Fruit fly (Drosophila melanogaster) Kc167 (cell line): ENCODE results near the gene CG2924.

ENCODE experiments used
- Myc ChIP-seq: fragments of >200 bp; optimal IDR thresholded peaks from 2 replicates; lab custom pipeline; 2017; ENCODE audit warnings: missing external identifiers
- Sin3A ChIP-seq: fragments of >200 bp; optimal IDR thresholded peaks from 2 replicates; lab custom pipeline; 2018; ENCODE audit warnings: missing external identifiers
- h ChIP-seq: fragments of >200 bp; optimal IDR thresholded peaks from 3 replicates; lab custom pipeline; 2018; ENCODE audit warnings: missing external identifiers
- insv ChIP-seq: fragments of >200 bp; optimal IDR thresholded peaks from 3 replicates; lab custom pipeline; 2018; ENCODE audit warnings: missing external identifiers
- psq ChIP-seq: fragments of >200 bp; optimal IDR thresholded peaks from 2 replicates; lab custom pipeline; 2017; ENCODE audit warnings: missing external identifiers
- ttk ChIP-seq: sonication (Bioruptor generic); optimal IDR thresholded peaks from 2 replicates; lab custom pipeline; 2017; ENCODE audit warnings: missing external identifiers

CG2924 gene

dm6 chrX:2270557-2270930 lies at the start of gene CG2924:
Gene CG2924, minus strand, starts transcription at chrX:2270761.
- TF ChIP-seq insv (lab: Kevin White, UChicago) (no peak), Sin3A (lab: Kevin White, UChicago) (no peak), psq (lab: Kevin White, UChicago) (no peak), ttk (lab: Kevin White, UChicago) (no peak), h (no peak), Myc (lab: Kevin White, UChicago) (no peak)

dm6 chrX:2319783-2320182 lies 49.2 kb upstream of the CG2924 start:
- TF ChIP-seq h (no peak), insv (lab: Kevin White, UChicago) (no peak), Myc (lab: Kevin White, UChicago) (no peak), Sin3A (lab: Kevin White, UChicago) (no peak), ttk (lab: Kevin White, UChicago) (no peak), psq (lab: Kevin White, UChicago) (no peak)

- TF ChIP-seq insv (lab: Kevin White, UChicago) (no peak), h (no peak), ttk (lab: Kevin White, UChicago) (no peak), Myc (lab: Kevin White, UChicago) (no peak), psq (lab: Kevin White, UChicago) (no peak), Sin3A (lab: Kevin White, UChicago) (no peak)
Measured at dm6 chrX:2318369-2318768, 47.8 kb upstream of the CG2924 start.

- TF ChIP-seq Sin3A (lab: Kevin White, UChicago) (no peak), h (no peak), ttk (lab: Kevin White, UChicago) (no peak), Myc (lab: Kevin White, UChicago) (no peak), insv (lab: Kevin White, UChicago) (no peak), psq (lab: Kevin White, UChicago) (no peak)
Measured at dm6 chrX:2317347-2317832, 46.8 kb upstream of the CG2924 start.

DNA sequence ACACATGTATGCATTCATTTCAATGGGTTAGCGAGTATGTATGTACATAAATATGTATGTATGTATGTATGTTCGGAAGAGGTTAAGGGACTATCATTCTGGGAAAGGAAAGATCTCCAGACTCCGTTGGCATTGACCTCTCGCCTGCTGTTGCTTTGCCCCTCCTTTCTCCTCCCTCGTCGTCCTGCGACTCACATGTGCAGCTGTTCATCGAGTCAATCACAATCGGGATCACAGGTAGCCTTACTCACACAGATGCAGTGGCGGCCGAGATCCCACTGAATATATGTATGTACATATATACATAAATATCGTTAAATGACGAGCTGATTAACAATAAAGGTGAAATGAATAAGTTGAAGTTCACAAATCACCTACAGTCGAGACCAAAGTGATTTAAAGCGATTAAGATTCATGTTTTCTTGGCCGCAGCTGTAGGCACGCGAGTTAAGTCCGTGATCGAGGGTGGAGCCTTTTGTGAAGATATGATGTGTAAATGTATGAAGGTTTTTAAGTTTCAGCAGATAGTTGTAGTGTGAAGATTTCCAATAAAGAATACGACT lies 37.9 kb upstream of the CG2924 start:
- TF ChIP-seq Myc (lab: Kevin White, UChicago) = no peak
- TF ChIP-seq ttk (lab: Kevin White, UChicago) = no peak
- no peak for TF ChIP-seq h
- TF ChIP-seq Sin3A (lab: Kevin White, UChicago) = no peak

dm6 chrX:2307564-2307963 lies 37.0 kb upstream of the CG2924 start:
- no peak for TF ChIP-seq Myc (lab: Kevin White, UChicago)
- TF ChIP-seq h = no peak
- TF ChIP-seq Sin3A (lab: Kevin White, UChicago) = no peak
- no peak for TF ChIP-seq insv (lab: Kevin White, UChicago)
- no peak for TF ChIP-seq ttk (lab: Kevin White, UChicago)
- no peak for TF ChIP-seq psq (lab: Kevin White, UChicago)

DNA sequence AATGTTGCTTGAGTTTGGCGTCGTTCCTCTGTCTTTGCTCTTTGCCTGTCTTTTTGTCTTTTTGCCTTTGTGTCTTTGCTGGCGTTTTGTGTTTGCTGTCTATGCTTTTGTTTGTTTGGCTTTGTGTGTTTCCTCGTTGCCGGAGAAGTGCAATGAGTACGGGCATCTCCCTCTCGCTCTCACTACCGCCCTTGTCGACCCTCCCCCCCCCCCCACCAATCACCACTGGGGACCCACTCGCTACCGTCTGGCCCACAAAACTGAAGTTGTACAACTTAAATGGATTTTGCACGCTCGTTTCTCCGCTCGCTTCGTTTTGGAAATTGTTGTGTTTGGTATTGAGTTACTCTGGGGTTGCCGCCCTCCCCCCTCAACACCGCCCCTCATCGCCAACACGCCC lies 36.2 kb upstream of the CG2924 start:
- no peak for TF ChIP-seq ttk (lab: Kevin White, UChicago)
- no peak for TF ChIP-seq Myc (lab: Kevin White, UChicago)
- TF ChIP-seq Sin3A (lab: Kevin White, UChicago) = no peak
- TF ChIP-seq psq (lab: Kevin White, UChicago) = no peak
- TF ChIP-seq h = no peak
- no peak for TF ChIP-seq insv (lab: Kevin White, UChicago)

- no peak for TF ChIP-seq h
Measured at dm6 chrX:2306307-2306706, 35.7 kb upstream of the CG2924 start.

DNA sequence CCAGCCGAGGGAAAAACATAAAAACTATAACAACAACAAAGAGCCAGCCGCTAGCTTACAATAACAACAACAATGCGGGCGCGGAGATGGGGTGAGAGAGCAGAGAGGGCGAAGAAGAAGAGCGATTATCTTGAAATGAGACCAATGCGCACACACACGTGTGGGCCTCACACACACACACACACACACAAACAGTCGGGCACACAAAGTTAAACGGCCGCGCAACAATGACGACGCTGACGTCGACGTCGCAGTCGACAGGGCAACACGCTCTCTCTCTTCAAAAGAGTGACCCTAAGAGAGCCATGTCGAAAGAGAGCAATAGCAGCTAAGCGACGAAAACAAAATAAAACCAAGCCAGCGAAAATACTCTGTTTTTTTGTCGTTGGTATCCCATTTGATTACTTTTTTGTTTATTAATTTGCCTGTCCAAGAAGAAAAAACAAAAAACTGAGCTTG lies 35.3 kb upstream of the CG2924 start:
- TF ChIP-seq Myc (lab: Kevin White, UChicago) (no peak), h (no peak), ttk (lab: Kevin White, UChicago) (no peak), Sin3A (lab: Kevin White, UChicago) (no peak), insv (lab: Kevin White, UChicago) (no peak), psq (lab: Kevin White, UChicago) (no peak)

DNA sequence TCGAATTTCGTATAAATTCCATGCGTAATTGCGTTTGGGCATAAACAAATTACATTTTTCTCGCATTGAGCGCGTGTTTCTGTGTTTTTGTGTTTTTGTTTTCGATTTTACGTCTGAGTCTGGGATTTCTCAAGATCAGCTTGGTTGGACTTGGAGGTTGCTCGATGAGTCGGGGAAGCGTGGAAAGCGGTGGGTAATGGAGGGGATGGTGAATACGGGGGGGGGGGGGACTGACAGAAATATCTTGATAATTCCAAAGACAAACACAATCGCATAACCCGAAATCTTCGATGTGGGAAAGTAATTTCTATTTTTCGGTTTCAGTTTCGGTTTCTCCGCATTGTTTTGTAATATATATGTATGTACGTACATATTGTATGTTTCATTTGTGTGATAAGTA lies 34.7 kb upstream of the CG2924 start:
- TF ChIP-seq ttk (lab: Kevin White, UChicago) (no peak), Sin3A (lab: Kevin White, UChicago) (no peak), insv (lab: Kevin White, UChicago) (no peak), psq (lab: Kevin White, UChicago) (no peak), h (no peak), Myc (lab: Kevin White, UChicago) (no peak)

dm6 chrX:2304514-2305235 lies 34.1 kb upstream of the CG2924 start:
- no peak for TF ChIP-seq psq (lab: Kevin White, UChicago)

- TF ChIP-seq Myc (lab: Kevin White, UChicago) (no peak), insv (lab: Kevin White, UChicago) (peak; percentile 45), h (no peak), ttk (lab: Kevin White, UChicago) (no peak), Sin3A (lab: Kevin White, UChicago) (no peak), psq (lab: Kevin White, UChicago) (no peak)
Measured at dm6 chrX:2303771-2304513, 33.4 kb upstream of the CG2924 start.
